Worm (Caenorhabditis elegans): ENCODE data around the gene M106.3.

DNA sequence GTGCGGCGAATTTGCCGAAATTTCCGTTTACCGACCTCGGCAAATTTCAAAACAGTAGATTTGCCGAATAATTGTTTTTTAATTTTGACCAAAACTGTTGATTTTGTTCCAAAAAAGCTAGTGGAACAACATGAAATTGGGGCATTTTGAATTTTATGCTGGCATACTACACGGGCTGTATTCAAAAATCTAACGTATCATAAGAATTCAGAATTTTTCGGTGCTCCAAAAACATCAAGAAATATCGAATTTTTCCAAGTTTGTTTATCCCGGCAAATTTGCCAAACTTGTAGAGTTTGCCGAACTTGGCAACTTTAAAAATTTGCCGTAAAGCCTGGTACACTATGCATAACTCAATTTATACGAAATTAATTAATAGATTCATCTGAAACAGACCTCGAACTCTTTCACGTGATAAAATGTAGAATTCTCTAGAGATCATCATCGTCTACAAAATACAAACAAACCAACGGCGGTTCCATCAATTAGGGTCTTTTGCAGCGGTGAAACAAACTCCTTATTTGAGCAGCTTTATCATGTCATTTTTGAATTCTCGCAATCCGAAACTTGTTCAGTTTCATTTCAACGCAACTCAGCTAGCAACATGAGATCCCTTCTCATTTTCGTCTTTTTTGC lies 51.9 kb downstream of the M106.3 start, which contains the start of gene R06F6.14:
- TF ChIP-seq lsy-2 (tag; optimal IDR thresholded peaks at IDR 0.05) (no peak), ceh-82 (tag; optimal IDR thresholded peaks at IDR 0.05) (no peak), unc-55 (GFP tag; optimal IDR thresholded peaks at IDR 0.05) (no peak), ZK546.5 (tag; optimal IDR thresholded peaks at IDR 0.05) (no peak), mbf-1 (tag; optimal IDR thresholded peaks at IDR 0.05) (no peak), blmp-1 (tag; optimal IDR thresholded peaks at IDR 0.05; ENCODE audit: insufficient read depth) (no peak), ztf-11 (tag; optimal IDR thresholded peaks at IDR 0.05) (no peak), Y55F3AM.14 (GFP tag; optimal IDR thresholded peaks at IDR 0.05) (no peak), nhr-25 (tag; optimal IDR thresholded peaks at IDR 0.05) (no peak), peb-1 (tag; optimal IDR thresholded peaks at IDR 0.05) (no peak), unc-62 (GFP tag; optimal IDR thresholded peaks at IDR 0.05) (no peak)
